Fruit fly (Drosophila melanogaster) whole organism, adult: ENCODE results near the gene Naa80.

Experiments
- CG1620 ChIP-seq: fragments of 200-800 bp; sonication (Bioruptor generic); optimal IDR thresholded peaks from 2 replicates; lab custom pipeline; 2016; ENCODE audit warnings: missing biosample characterization, missing genetic modification characterization
- CG33017 ChIP-seq: fragments of 200-800 bp; sonication (Bioruptor generic); optimal IDR thresholded peaks from 2 replicates; lab custom pipeline; 2018; ENCODE audit warnings: missing biosample characterization, mild to moderate bottlenecking, missing genetic modification characterization, moderate library complexity
- Clk ChIP-seq: fragments of 200-800 bp; sonication (Bioruptor generic); optimal IDR thresholded peaks from 2 replicates; lab custom pipeline; 2017; ENCODE audit warnings: missing biosample characterization, missing genetic modification characterization
- Crg-1 ChIP-seq: fragments of 200-800 bp; sonication (Bioruptor generic); optimal IDR thresholded peaks from 2 replicates; lab custom pipeline; 2016; ENCODE audit warnings: missing biosample characterization, missing genetic modification characterization
- Mnt ChIP-seq: fragments of 200-800 bp; sonication (Bioruptor generic); optimal IDR thresholded peaks from 2 replicates; lab custom pipeline; 2016; ENCODE audit warnings: missing biosample characterization, mild to moderate bottlenecking, missing genetic modification characterization
- cic ChIP-seq: fragments of 200-800 bp; sonication (Bioruptor generic); optimal IDR thresholded peaks from 2 replicates; lab custom pipeline; 2017; ENCODE audit warnings: missing biosample characterization, mild to moderate bottlenecking, missing genetic modification characterization, moderate library complexity
- cnc ChIP-seq, 2 experiments: fragments of >200 bp; optimal IDR thresholded peaks; 2 replicates each; lab custom pipeline; 2017
- kay ChIP-seq: fragments of 200-800 bp; sonication (Bioruptor generic); peaks from one replicate; lab custom pipeline; 2016; ENCODE audit warnings: missing biosample characterization, missing genetic modification characterization, borderline replicate concordance
- ovo ChIP-seq: fragments of 200-800 bp; sonication (Bioruptor generic); optimal IDR thresholded peaks from 2 replicates; lab custom pipeline; 2016; ENCODE audit warnings: missing biosample characterization, missing genetic modification characterization
- tj ChIP-seq: fragments of 200-800 bp; sonication (Bioruptor generic); optimal IDR thresholded peaks from 3 replicates; lab custom pipeline; 2017; ENCODE audit warnings: missing biosample characterization, mild to moderate bottlenecking, missing genetic modification characterization, moderate library complexity
- toe ChIP-seq: fragments of 200-800 bp; sonication (Bioruptor generic); optimal IDR thresholded peaks from 2 replicates; lab custom pipeline; 2016; ENCODE audit warnings: missing biosample characterization, missing genetic modification characterization

dm6 chr3R:9768884-9769283 lies 1.2 kb downstream of the Naa80 start, which contains the start of gene MED6:
- TF ChIP-seq cnc (optimal IDR thresholded peaks at IDR 0.05; lab: Kevin White, UChicago) = no peak
- no peak for TF ChIP-seq Crg-1 (GFP tag; lab: Kevin White, UChicago)
- no peak for TF ChIP-seq cic (GFP tag; lab: Kevin White, UChicago)
- no peak for TF ChIP-seq tj (GFP tag; lab: Kevin White, UChicago)
- no peak for TF ChIP-seq kay
- no peak for TF ChIP-seq Clk (GFP tag; lab: Kevin White, UChicago)
- TF ChIP-seq Mnt (GFP tag; lab: Kevin White, UChicago) = no peak
- TF ChIP-seq CG33017 = no peak
- no peak for TF ChIP-seq ovo (GFP tag; lab: Kevin White, UChicago)
- no peak for TF ChIP-seq toe (GFP tag; lab: Kevin White, UChicago)
- no peak for TF ChIP-seq CG1620 (GFP tag; lab: Kevin White, UChicago)
